Worm (Caenorhabditis elegans) whole organism, L4 larva: ENCODE data around the gene Y39G8B.7.

Experiments
- F49E8.2 ChIP-seq: sonication (generic microtip); optimal IDR thresholded peaks from 2 replicates; lab custom pipeline; 2016; ENCODE audit warnings: missing compliant biosample characterization, mild to moderate bottlenecking, missing genetic modification characterization, borderline replicate concordance
- ZK337.2 ChIP-seq: fragments of 200-800 bp; sonication (Bioruptor generic); IDR thresholded peaks from 2 replicates; pipeline ENCODE4 v1.3.6; 2022; ENCODE audit warnings: missing genetic modification reagents, missing genetic modification characterization, missing compliant biosample characterization
- arid-1 ChIP-seq: fragments of 200-800 bp; sonication (Bioruptor generic); conservative IDR thresholded peaks from 2 replicates; pipeline ENCODE4 v1.3.6; 2022; ENCODE audit warnings: missing genetic modification reagents, missing genetic modification characterization, missing compliant biosample characterization
- ceh-20 ChIP-seq: fragments of 200-800 bp; sonication (Bioruptor generic); IDR thresholded peaks from 2 replicates; pipeline ENCODE4 v1.3.6; 2022; ENCODE audit warnings: missing genetic modification reagents, missing genetic modification characterization, missing compliant biosample characterization
- ceh-32 ChIP-seq: sonication (generic microtip); optimal IDR thresholded peaks from 2 replicates; lab custom pipeline; 2016; ENCODE audit warnings: mild to moderate bottlenecking, missing genetic modification characterization, missing compliant biosample characterization; ENCODE audit not compliant: poor library complexity
- ces-1 ChIP-seq: fragments of 150-350 bp; sonication (generic microtip); optimal IDR thresholded peaks from 4 replicates; lab custom pipeline; 2014; ENCODE audit warnings: missing biosample characterization, missing genetic modification reagents, missing genetic modification characterization
- cey-2 ChIP-seq: sonication (generic microtip); optimal IDR thresholded peaks from 3 replicates; lab custom pipeline; 2017; ENCODE audit warnings: missing genetic modification characterization, mild to moderate bottlenecking, missing compliant biosample characterization, antibody characterized with exemption, borderline replicate concordance; ENCODE audit not compliant: insufficient read depth
- daf-19 ChIP-seq: fragments of 200-800 bp; sonication (Bioruptor generic); conservative IDR thresholded peaks from 2 replicates; pipeline ENCODE4 v1.3.6; 2022; ENCODE audit warnings: missing genetic modification characterization, missing compliant biosample characterization
- daf-8 ChIP-seq: fragments of 200-800 bp; sonication (Bioruptor generic); IDR thresholded peaks from 2 replicates; pipeline ENCODE4 v1.3.6; 2022; ENCODE audit warnings: missing genetic modification characterization, missing compliant biosample characterization
- dmd-6 ChIP-seq: fragments of 200-800 bp; sonication (Bioruptor generic); IDR thresholded peaks from 2 replicates; pipeline ENCODE4 v1.3.6; 2022; ENCODE audit warnings: missing genetic modification reagents, missing genetic modification characterization, missing compliant biosample characterization
- dpl-1 ChIP-seq: fragments of 150-350 bp; optimal IDR thresholded peaks from 2 replicates; lab custom pipeline; 2014; ENCODE audit warnings: missing biosample characterization, missing genetic modification reagents, missing genetic modification characterization
- egl-43 ChIP-seq: fragments of 200-800 bp; sonication (Bioruptor generic); IDR thresholded peaks from 2 replicates; pipeline ENCODE4 v1.3.6; 2022; ENCODE audit warnings: missing genetic modification reagents, missing genetic modification characterization, missing compliant biosample characterization
- fkh-10 ChIP-seq: fragments of 150-350 bp; optimal IDR thresholded peaks from 2 replicates; lab custom pipeline; 2014; ENCODE audit warnings: missing biosample characterization, missing genetic modification reagents, missing genetic modification characterization
- gei-8 ChIP-seq: fragments of 200-800 bp; sonication (Bioruptor generic); optimal IDR thresholded peaks from 2 replicates; lab custom pipeline; 2018; ENCODE audit warnings: mild to moderate bottlenecking, missing genetic modification characterization, missing compliant biosample characterization
- lin-1 ChIP-seq: fragments of 200-800 bp; sonication (Bioruptor generic); IDR thresholded peaks from 2 replicates; pipeline ENCODE4 v1.3.6; 2022; ENCODE audit warnings: missing genetic modification reagents, missing genetic modification characterization, missing compliant biosample characterization
- lin-15B ChIP-seq: fragments of 150-350 bp; sonication (generic microtip); optimal IDR thresholded peaks from 3 replicates; lab custom pipeline; 2014; ENCODE audit warnings: missing biosample characterization, missing genetic modification characterization
- lin-29 ChIP-seq: fragments of 200-800 bp; sonication (Bioruptor generic); IDR thresholded peaks from 2 replicates; pipeline ENCODE4 v1.3.6; 2022; ENCODE audit warnings: missing genetic modification reagents, missing genetic modification characterization, missing compliant biosample characterization
- madf-5 ChIP-seq, 2 experiments: fragments of 200-800 bp; sonication (Bioruptor generic); IDR thresholded peaks; 2 replicates each; pipeline ENCODE4 v1.3.6; 2022; ENCODE audit warnings: missing compliant biosample characterization in 2 of 2, missing genetic modification characterization in 2 of 2
- mdl-1 ChIP-seq, 2 experiments: fragments of 150-350 bp in 1 of 2; sonication (generic microtip) in 1 of 2; optimal IDR thresholded peaks; 2 replicates each; lab custom pipeline; 2014 to 2017; ENCODE audit warnings: missing biosample characterization in 2 of 2, missing genetic modification characterization in 2 of 2
- mep-1 ChIP-seq: fragments of 150-350 bp; sonication (generic microtip); optimal IDR thresholded peaks from 3 replicates; lab custom pipeline; 2014; ENCODE audit warnings: missing biosample characterization, missing genetic modification characterization
- mxl-2 ChIP-seq: fragments of 200-800 bp; sonication (Bioruptor generic); conservative IDR thresholded peaks from 2 replicates; pipeline ENCODE4 v1.3.6; 2022; ENCODE audit warnings: missing genetic modification reagents, missing genetic modification characterization, missing compliant biosample characterization
- nhr-102 ChIP-seq: sonication (generic microtip); optimal IDR thresholded peaks from 2 replicates; lab custom pipeline; 2016; ENCODE audit warnings: mild to moderate bottlenecking, missing genetic modification characterization, moderate library complexity, missing compliant biosample characterization
- nhr-111 ChIP-seq: fragments of 200-800 bp; sonication (Bioruptor generic); optimal IDR thresholded peaks from 2 replicates; lab custom pipeline; 2018; ENCODE audit warnings: mild to moderate bottlenecking, missing genetic modification characterization, missing compliant biosample characterization
- nhr-6 ChIP-seq: fragments of 150-350 bp; optimal IDR thresholded peaks from 2 replicates; lab custom pipeline; 2014; ENCODE audit warnings: missing biosample characterization, missing genetic modification characterization
- nhr-76 ChIP-seq: fragments of 150-350 bp; optimal IDR thresholded peaks from 2 replicates; lab custom pipeline; 2014; ENCODE audit warnings: missing biosample characterization, missing genetic modification characterization
- nhr-77 ChIP-seq: fragments of 150-350 bp; optimal IDR thresholded peaks from 2 replicates; lab custom pipeline; 2014; ENCODE audit warnings: missing biosample characterization, missing genetic modification characterization
- pqm-1 ChIP-seq: sonication (generic microtip); optimal IDR thresholded peaks from 2 replicates; lab custom pipeline; 2017; ENCODE audit warnings: missing biosample characterization, missing genetic modification characterization
- saeg-2 ChIP-seq: fragments of 200-800 bp; sonication (Bioruptor generic); IDR thresholded peaks from 2 replicates; pipeline ENCODE4 v1.3.6; 2022; ENCODE audit warnings: missing genetic modification reagents, missing genetic modification characterization, missing compliant biosample characterization
- sdz-12 ChIP-seq: fragments of 200-800 bp; sonication (Bioruptor generic); optimal IDR thresholded peaks from 2 replicates; lab custom pipeline; 2018; ENCODE audit warnings: mild to moderate bottlenecking, missing genetic modification characterization, missing compliant biosample characterization
- set-16 ChIP-seq: fragments of 200-800 bp; sonication (Bioruptor generic); IDR thresholded peaks from 2 replicates; pipeline ENCODE4 v1.3.6; 2022; ENCODE audit warnings: missing genetic modification reagents, missing genetic modification characterization, missing compliant biosample characterization
- snpc-1.2 ChIP-seq: fragments of 200-800 bp; sonication (Bioruptor generic); IDR thresholded peaks from 2 replicates; pipeline ENCODE4 v1.3.6; 2022; ENCODE audit warnings: missing genetic modification reagents, missing genetic modification characterization, missing compliant biosample characterization
- snpc-4 ChIP-seq: fragments of 150-350 bp; optimal IDR thresholded peaks from 2 replicates; lab custom pipeline; 2014; ENCODE audit warnings: missing biosample characterization, missing genetic modification characterization
- spr-3 ChIP-seq: fragments of 200-800 bp; sonication (Bioruptor generic); optimal IDR thresholded peaks from 2 replicates; lab custom pipeline; 2018; ENCODE audit warnings: mild to moderate bottlenecking, missing genetic modification characterization, missing compliant biosample characterization
- unc-39 ChIP-seq: sonication (generic microtip); optimal IDR thresholded peaks from 2 replicates; lab custom pipeline; 2017; ENCODE audit warnings: missing biosample characterization, missing genetic modification characterization
- unc-62 ChIP-seq, 3 experiments: fragments of 150-350 bp in 1 of 3; sonication (generic microtip); optimal IDR thresholded peaks in 2 of 3; peaks in 1 of 3; 1 replicate in 1 of 3; 2 replicates in 2 of 3; lab custom pipeline; 2014 to 2017; ENCODE audit warnings: missing biosample characterization in 3 of 3, missing genetic modification characterization in 3 of 3, missing genetic modification reagents in 3 of 3, missing genotype in 1 of 3
- zfp-2 ChIP-seq: sonication (generic microtip); optimal IDR thresholded peaks from 2 replicates; lab custom pipeline; 2016; ENCODE audit warnings: mild to moderate bottlenecking, missing genetic modification characterization, missing compliant biosample characterization
- zfp-3 ChIP-seq: fragments of 200-800 bp; sonication (Bioruptor generic); conservative IDR thresholded peaks from 2 replicates; pipeline ENCODE4 v1.3.6; 2022; ENCODE audit warnings: missing genetic modification reagents, missing genetic modification characterization, missing compliant biosample characterization
- ztf-11 ChIP-seq: fragments of 150-350 bp; optimal IDR thresholded peaks from 2 replicates; lab custom pipeline; 2014; ENCODE audit warnings: missing biosample characterization, missing genetic modification characterization

Y39G8B.7 gene

ce11 chrII:13954077-13954476, 40.8 kb downstream of the Y39G8B.7 start (continued):
- TF ChIP-seq dpl-1 (GFP tag; lab: Kevin White, UChicago): peak; percentile 1
- TF ChIP-seq unc-39 (tag; lab: Kevin White, UChicago): no peak
- TF ChIP-seq gei-8 (GFP tag; lab: Kevin White, UChicago): no peak
- TF ChIP-seq ceh-32 (tag; lab: Kevin White, UChicago): no peak
- peak; percentile 85 for TF ChIP-seq nhr-6 (tag; lab: Kevin White, UChicago)
- peak; percentile 83 for TF ChIP-seq dmd-6 (GFP tag; lab: Robert Waterston, UW)
- TF ChIP-seq snpc-1.2 (GFP tag; lab: Robert Waterston, UW): no peak
- no peak for TF ChIP-seq snpc-4 (tag; lab: Kevin White, UChicago)
- TF ChIP-seq mep-1 (tag; lab: Kevin White, UChicago): peak; percentile 77
- no peak for TF ChIP-seq mxl-2 (GFP tag; lab: Robert Waterston, UW)
- TF ChIP-seq saeg-2 (GFP tag; lab: Robert Waterston, UW): no peak
- TF ChIP-seq nhr-77 (tag; lab: Kevin White, UChicago): peak; percentile 96
- TF ChIP-seq ZK337.2 (GFP tag; lab: Robert Waterston, UW): no peak
- no peak for TF ChIP-seq ces-1
- no peak for TF ChIP-seq daf-19 (GFP tag; lab: Robert Waterston, UW)

- TF ChIP-seq nhr-76 (tag; lab: Kevin White, UChicago): no peak
- no peak for TF ChIP-seq saeg-2 (GFP tag; lab: Robert Waterston, UW)
- TF ChIP-seq lin-15B: no peak
- TF ChIP-seq zfp-3: no peak
- no peak for TF ChIP-seq mdl-1 (tag; optimal IDR thresholded peaks at IDR 0.05; lab: Kevin White, UChicago)
- TF ChIP-seq cey-2 (tag; lab: Kevin White, UChicago): no peak
- TF ChIP-seq F49E8.2 (tag; lab: Kevin White, UChicago): no peak
- TF ChIP-seq lin-29 (GFP tag; lab: Robert Waterston, UW): no peak
- TF ChIP-seq egl-43: 0 out of 2 replicates have a peak, but pooled peaks have one; percentile 56
- no peak for TF ChIP-seq fkh-10
- peak; percentile 94 for TF ChIP-seq set-16 (GFP tag; lab: Robert Waterston, UW)
- no peak for TF ChIP-seq pqm-1
- TF ChIP-seq madf-5 (GFP tag; IDR thresholded peaks at IDR 0.05; lab: Robert Waterston, UW): no peak
- TF ChIP-seq nhr-102 (tag; lab: Kevin White, UChicago): no peak
Observed at ce11 chrII:13951986-13952385, 42.8 kb downstream of the Y39G8B.7 start.

- TF ChIP-seq nhr-111 (no peak), daf-8 (no peak), mxl-2 (GFP tag; lab: Robert Waterston, UW) (no peak), spr-3 (GFP tag; lab: Kevin White, UChicago) (no peak), ztf-11 (no peak), unc-39 (tag; lab: Kevin White, UChicago) (no peak), unc-62 (GFP tag; optimal IDR thresholded peaks at IDR 0.05 in 1 of 2; lab: Kevin White, UChicago) (no peak), unc-62 (tag; optimal IDR thresholded peaks at IDR 0.05; lab: Kevin White, UChicago) (no peak), zfp-2 (tag; lab: Kevin White, UChicago) (no peak), ceh-20 (GFP tag; lab: Robert Waterston, UW) (no peak), lin-29 (GFP tag; lab: Robert Waterston, UW) (no peak), sdz-12 (GFP tag; lab: Kevin White, UChicago) (no peak), dmd-6 (GFP tag; lab: Robert Waterston, UW) (no peak), arid-1 (GFP tag; lab: Robert Waterston, UW) (no peak), lin-1 (GFP tag; lab: Robert Waterston, UW) (no peak)
- TF ChIP-seq, all 104 proteins: peak for 0
Observed at ce11 chrII:13949290-13949689, 45.5 kb downstream of the Y39G8B.7 start, which contains the start of gene sre-44. TSS of gene sre-44 (plus strand) at chrII:13949590.
